Worm (Caenorhabditis elegans) whole organism, young adult: ENCODE measurements around the gene srz-24.
A peak's percentile ranks its signal among the peaks of the same experiment; 100 is the strongest.

ENCODE experiments used
- B0019.2 ChIP-seq: fragments of 200-800 bp; sonication (Bioruptor generic); conservative IDR thresholded peaks from 2 replicates; pipeline ENCODE4 v1.3.6; 2022; ENCODE audit warnings: missing genetic modification reagents, missing genetic modification characterization, missing compliant biosample characterization
- C17E4.6 ChIP-seq: fragments of 200-800 bp; sonication (Bioruptor generic); IDR thresholded peaks from 2 replicates; pipeline ENCODE4 v1.3.6; 2022; ENCODE audit warnings: missing genetic modification reagents, missing genetic modification characterization, missing compliant biosample characterization
- F10E7.11 ChIP-seq: sonication (generic microtip); optimal IDR thresholded peaks from 2 replicates; lab custom pipeline; 2017; ENCODE audit warnings: mild to moderate bottlenecking, missing genetic modification characterization, moderate library complexity, missing compliant biosample characterization
- F22D6.2 ChIP-seq: sonication (generic microtip); optimal IDR thresholded peaks from 2 replicates; lab custom pipeline; 2016; ENCODE audit warnings: mild to moderate bottlenecking, missing genetic modification characterization, missing compliant biosample characterization
- F55B11.4 ChIP-seq: sonication (generic microtip); optimal IDR thresholded peaks from 2 replicates; lab custom pipeline; 2016; ENCODE audit warnings: missing compliant biosample characterization, missing genetic modification characterization, borderline replicate concordance; ENCODE audit not compliant: insufficient read depth
- F57A8.1 ChIP-seq: fragments of 200-800 bp; sonication (Bioruptor generic); optimal IDR thresholded peaks from 2 replicates; lab custom pipeline; 2018; ENCODE audit warnings: mild to moderate bottlenecking, missing genetic modification characterization, moderate library complexity, missing compliant biosample characterization
- T07F8.4 ChIP-seq: sonication (generic microtip); optimal IDR thresholded peaks from 2 replicates; lab custom pipeline; 2016; ENCODE audit warnings: mild to moderate bottlenecking, missing genetic modification characterization, moderate library complexity, missing compliant biosample characterization
- Y53G8AR.9 ChIP-seq: fragments of 200-800 bp; sonication (Bioruptor generic); conservative IDR thresholded peaks from 2 replicates; pipeline ENCODE4 v1.3.6; 2022; ENCODE audit warnings: missing genetic modification reagents, missing genetic modification characterization, missing compliant biosample characterization
- ZK185.1 ChIP-seq: sonication (generic microtip); optimal IDR thresholded peaks from 2 replicates; lab custom pipeline; 2016; ENCODE audit warnings: mild to moderate bottlenecking, missing genetic modification characterization, missing compliant biosample characterization; ENCODE audit not compliant: poor library complexity, severe bottlenecking
- akir-1 ChIP-seq: fragments of 200-800 bp; sonication (Bioruptor generic); optimal IDR thresholded peaks from 2 replicates; lab custom pipeline; 2018; ENCODE audit warnings: mild to moderate bottlenecking, missing genetic modification characterization, moderate library complexity, missing compliant biosample characterization
- aptf-3 ChIP-seq: fragments of 200-800 bp; sonication (Bioruptor generic); IDR thresholded peaks from 2 replicates; pipeline ENCODE4 v1.3.6; 2022; ENCODE audit warnings: missing genetic modification characterization, missing compliant biosample characterization
- atf-7 ChIP-seq: sonication (generic microtip); optimal IDR thresholded peaks from 2 replicates; lab custom pipeline; 2017; ENCODE audit warnings: mild to moderate bottlenecking, missing genetic modification characterization, missing compliant biosample characterization
- bed-2 ChIP-seq: fragments of 200-800 bp; sonication (Bioruptor generic); IDR thresholded peaks from 2 replicates; pipeline ENCODE4 v1.3.6; 2022; ENCODE audit warnings: missing genetic modification reagents, missing genetic modification characterization, missing compliant biosample characterization
- ccch-3 ChIP-seq: fragments of 200-800 bp; sonication (Bioruptor generic); optimal IDR thresholded peaks from 2 replicates; lab custom pipeline; 2018; ENCODE audit warnings: mild to moderate bottlenecking, missing genetic modification characterization, missing compliant biosample characterization
- cebp-1 ChIP-seq, 2 experiments: fragments of 200-800 bp in 1 of 2; sonication (Bioruptor generic) in 1 of 2; sonication (generic microtip) in 1 of 2; IDR thresholded peaks in 1 of 2; optimal IDR thresholded peaks in 1 of 2; 2 replicates each; pipeline versions ENCODE4 v1.3.6 to Lab custom; 2017 to 2022; ENCODE audit warnings: missing compliant biosample characterization in 2 of 2, missing genetic modification characterization in 2 of 2, mild to moderate bottlenecking in 1 of 2, missing genetic modification reagents in 1 of 2, moderate library complexity in 1 of 2
- ceh-40 ChIP-seq: fragments of 200-800 bp; sonication (Bioruptor generic); IDR thresholded peaks from 2 replicates; pipeline ENCODE4 v1.3.6; 2022; ENCODE audit warnings: missing genetic modification characterization, missing compliant biosample characterization
- egrh-3 ChIP-seq: fragments of 200-800 bp; sonication (Bioruptor generic); IDR thresholded peaks from 2 replicates; pipeline ENCODE4 v1.3.6; 2022; ENCODE audit warnings: missing genetic modification reagents, missing genetic modification characterization, missing compliant biosample characterization
- him-1 ChIP-seq: sonication (generic microtip); optimal IDR thresholded peaks from 2 replicates; lab custom pipeline; 2016; ENCODE audit warnings: missing genotype, missing genetic modification reagents, missing genetic modification characterization, missing compliant biosample characterization
- hmg-20 ChIP-seq: fragments of 200-800 bp; sonication (Bioruptor generic); IDR thresholded peaks from 2 replicates; pipeline ENCODE4 v1.3.6; 2022; ENCODE audit warnings: missing genetic modification reagents, missing genetic modification characterization, missing compliant biosample characterization
- hrde-1 ChIP-seq: sonication (generic microtip); optimal IDR thresholded peaks from 2 replicates; lab custom pipeline; 2016; ENCODE audit warnings: missing genetic modification characterization, mild to moderate bottlenecking, missing compliant biosample characterization, moderate library complexity, missing genotype, missing genetic modification reagents, borderline replicate concordance
- lag-1 ChIP-seq: fragments of 200-800 bp; sonication (Bioruptor generic); IDR thresholded peaks from 2 replicates; pipeline ENCODE4 v1.3.6; 2022; ENCODE audit warnings: missing genetic modification reagents, missing genetic modification characterization, missing compliant biosample characterization
- mxl-1 ChIP-seq: sonication (generic microtip); optimal IDR thresholded peaks from 2 replicates; lab custom pipeline; 2016; ENCODE audit warnings: missing genetic modification characterization, missing compliant biosample characterization
- pbrm-1 ChIP-seq: fragments of 200-800 bp; sonication (Bioruptor generic); IDR thresholded peaks from 2 replicates; pipeline ENCODE4 v1.3.6; 2022; ENCODE audit warnings: missing genetic modification reagents, missing genetic modification characterization, missing compliant biosample characterization
- pha-4 ChIP-seq: fragments of 150-350 bp; sonication (generic microtip); optimal IDR thresholded peaks from 2 replicates; lab custom pipeline; 2014; ENCODE audit warnings: missing biosample characterization, missing genetic modification reagents, missing genetic modification characterization
- rpc-1 ChIP-seq, 2 experiments: fragments of 150-350 bp in 1 of 2; sonication (generic microtip) in 1 of 2; optimal IDR thresholded peaks; 2 replicates each; lab custom pipeline; 2014 to 2018; ENCODE audit warnings: missing biosample characterization in 1 of 2, missing genetic modification characterization in 1 of 2, missing genetic modification reagents in 1 of 2, missing genotype in 1 of 2
- sdz-38 ChIP-seq: sonication (generic microtip); optimal IDR thresholded peaks from 2 replicates; lab custom pipeline; 2016; ENCODE audit warnings: missing genotype, missing genetic modification characterization, missing compliant biosample characterization
- tbp1 ChIP-seq: fragments of 200-800 bp; sonication (Bioruptor generic); optimal IDR thresholded peaks from 2 replicates; lab custom pipeline; 2018; ENCODE audit warnings: mild to moderate bottlenecking, missing genetic modification characterization, missing compliant biosample characterization
- unc-130 ChIP-seq: sonication (generic microtip); optimal IDR thresholded peaks from 2 replicates; lab custom pipeline; 2016; ENCODE audit warnings: missing genetic modification reagents, missing genetic modification characterization, missing compliant biosample characterization
- xnd-1 ChIP-seq: sonication (generic microtip); optimal IDR thresholded peaks from 2 replicates; lab custom pipeline; 2016; ENCODE audit warnings: missing genotype, missing genetic modification reagents, missing genetic modification characterization, missing compliant biosample characterization
- ztf-6 ChIP-seq: fragments of 200-800 bp; sonication (Bioruptor generic); IDR thresholded peaks from 2 replicates; pipeline ENCODE4 v1.3.6; 2022; ENCODE audit warnings: missing genetic modification reagents, missing genetic modification characterization, missing compliant biosample characterization

The srz-24 gene

DNA sequence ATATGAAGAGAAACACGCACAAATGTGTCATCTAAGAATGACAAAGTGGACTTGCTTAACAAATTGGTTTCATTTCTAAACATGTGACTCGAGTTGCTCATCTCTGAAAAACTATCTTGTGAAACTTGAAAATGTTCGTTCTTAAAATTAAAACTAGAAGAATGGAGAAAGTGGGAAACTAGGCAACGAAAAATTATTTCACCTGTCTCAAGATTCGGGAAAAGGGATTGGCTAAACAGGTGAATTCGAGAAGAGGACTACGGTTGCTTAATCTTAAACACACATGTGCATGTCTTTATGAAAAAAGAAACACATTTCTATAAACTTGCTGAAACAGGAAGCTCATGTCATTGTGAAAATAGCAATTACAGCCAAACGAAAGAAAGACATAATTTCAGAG lies at the start of gene srz-24:
Gene srz-24 (minus strand): TSS at position 101 of the 400 bp plus-strand sequence.
- no peak for TF ChIP-seq him-1 (tag; lab: Kevin White, UChicago)
- no peak for TF ChIP-seq hmg-20
- TF ChIP-seq F57A8.1 (GFP tag; lab: Kevin White, UChicago) = no peak
- no peak for TF ChIP-seq F22D6.2 (tag; lab: Kevin White, UChicago)
- no peak for TF ChIP-seq tbp1
- TF ChIP-seq F55B11.4 (tag; lab: Kevin White, UChicago) = no peak
- TF ChIP-seq pbrm-1 = no peak
- no peak for TF ChIP-seq ccch-3
- TF ChIP-seq aptf-3 (GFP tag; lab: Robert Waterston, UW) = no peak
- no peak for TF ChIP-seq pha-4 (tag; lab: Kevin White, UChicago)
- TF ChIP-seq hrde-1 (tag; lab: Kevin White, UChicago) = no peak
- TF ChIP-seq akir-1 (GFP tag; lab: Kevin White, UChicago) = no peak

DNA sequence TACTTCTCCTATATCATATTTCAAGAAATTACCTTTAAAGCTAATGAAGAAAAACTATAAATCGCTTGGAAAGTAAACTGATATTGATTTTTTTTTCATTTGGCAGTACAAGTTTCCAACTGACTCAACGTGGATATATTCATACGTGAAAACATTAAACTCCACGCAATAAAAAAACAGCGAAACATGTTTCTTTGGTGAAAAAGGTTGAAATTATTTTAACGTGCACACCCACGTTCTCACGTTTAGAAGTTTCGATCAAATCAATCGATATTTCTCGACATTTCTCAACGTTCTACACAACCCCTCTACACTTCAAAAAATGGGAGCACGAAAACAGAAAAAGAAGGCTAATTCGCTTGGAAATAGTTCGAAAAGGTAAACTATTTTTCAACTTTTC lies 48.1 kb upstream of the srz-24 start, which contains the start of the genes best-6 and C09B9.2:
Gene best-6 (minus strand): TSS at position 101 of the 400 bp plus-strand sequence.
Gene C09B9.2 (plus strand): TSS at position 314 of the 400 bp plus-strand sequence.
- no peak for TF ChIP-seq F55B11.4 (tag; lab: Kevin White, UChicago)
- no peak for TF ChIP-seq bed-2
- TF ChIP-seq C17E4.6 = no peak
- no peak for TF ChIP-seq ceh-40
- TF ChIP-seq ztf-6 (GFP tag; lab: Robert Waterston, UW) = no peak
- no peak for TF ChIP-seq F10E7.11 (tag; lab: Kevin White, UChicago)
- TF ChIP-seq mxl-1 (tag; lab: Kevin White, UChicago) = no peak
- no peak for TF ChIP-seq atf-7 (tag; lab: Kevin White, UChicago)
- TF ChIP-seq cebp-1 (GFP tag; IDR thresholded peaks at IDR 0.05; lab: Robert Waterston, UW) = no peak
- TF ChIP-seq cebp-1 (tag; optimal IDR thresholded peaks at IDR 0.05; lab: Kevin White, UChicago) = no peak
- no peak for TF ChIP-seq rpc-1 (optimal IDR thresholded peaks at IDR 0.05; lab: Kevin White, UChicago)
- no peak for TF ChIP-seq rpc-1 (tag; optimal IDR thresholded peaks at IDR 0.05; lab: Kevin White, UChicago)

DNA sequence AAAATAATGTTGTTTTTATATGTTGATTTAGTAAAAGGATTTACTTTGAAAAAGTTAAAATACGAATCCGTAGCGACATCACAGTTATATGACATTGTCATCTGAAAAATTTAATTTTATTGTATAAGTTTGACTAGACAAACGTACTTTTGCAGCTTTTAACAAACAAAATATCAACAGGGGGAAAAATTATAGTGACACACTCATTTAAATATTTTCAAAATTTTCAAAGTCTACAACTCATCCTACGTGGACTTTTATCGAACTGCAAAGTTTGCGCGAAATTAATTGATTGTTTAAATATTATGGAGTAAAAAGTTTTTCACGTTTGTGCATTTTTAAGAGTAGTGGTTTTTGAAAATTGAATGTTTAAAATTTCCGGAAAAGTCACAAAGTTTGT lies 44.7 kb upstream of the srz-24 start, which contains the start of gene C09B9.85:
Gene C09B9.85 (minus strand): TSS at position 101 of the 400 bp plus-strand sequence.
- TF ChIP-seq lag-1 (GFP tag; lab: Robert Waterston, UW) (no peak), ZK185.1 (tag; lab: Kevin White, UChicago) (no peak), him-1 (tag; lab: Kevin White, UChicago) (no peak), rpc-1 (optimal IDR thresholded peaks at IDR 0.05; lab: Kevin White, UChicago) (no peak), rpc-1 (tag; optimal IDR thresholded peaks at IDR 0.05; lab: Kevin White, UChicago) (no peak), sdz-38 (tag; lab: Kevin White, UChicago) (no peak), xnd-1 (no peak), pha-4 (tag; lab: Kevin White, UChicago) (no peak), T07F8.4 (tag; lab: Kevin White, UChicago) (no peak)

DNA sequence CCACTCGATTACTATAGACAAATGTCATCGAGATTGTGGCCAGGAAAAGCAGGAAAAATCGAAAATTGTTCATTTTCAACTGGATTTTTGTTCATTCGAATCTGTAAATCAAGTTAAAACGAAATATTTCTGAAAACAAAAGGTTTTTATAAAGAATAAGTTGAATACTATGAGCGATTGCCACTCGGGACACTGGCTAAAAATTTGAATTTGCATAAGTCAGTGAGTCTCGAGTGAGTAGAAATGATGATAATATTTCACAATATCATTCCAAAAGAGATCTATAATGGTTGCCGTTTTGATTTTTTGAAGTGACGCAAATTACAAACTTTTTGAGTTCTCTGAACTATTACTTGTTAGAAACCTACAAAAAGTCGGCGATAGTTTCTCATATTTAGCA lies 39.6 kb upstream of the srz-24 start, which contains the start of gene T28H11.8:
Gene T28H11.8 (minus strand): TSS at position 101 of the 400 bp plus-strand sequence.
- TF ChIP-seq ceh-40 (no peak), B0019.2 (GFP tag; lab: Robert Waterston, UW) (no peak), Y53G8AR.9 (GFP tag; lab: Robert Waterston, UW) (no peak), unc-130 (GFP tag; lab: Kevin White, UChicago) (no peak), hmg-20 (no peak)
- TF ChIP-seq, all 124 proteins: peak for 0

DNA sequence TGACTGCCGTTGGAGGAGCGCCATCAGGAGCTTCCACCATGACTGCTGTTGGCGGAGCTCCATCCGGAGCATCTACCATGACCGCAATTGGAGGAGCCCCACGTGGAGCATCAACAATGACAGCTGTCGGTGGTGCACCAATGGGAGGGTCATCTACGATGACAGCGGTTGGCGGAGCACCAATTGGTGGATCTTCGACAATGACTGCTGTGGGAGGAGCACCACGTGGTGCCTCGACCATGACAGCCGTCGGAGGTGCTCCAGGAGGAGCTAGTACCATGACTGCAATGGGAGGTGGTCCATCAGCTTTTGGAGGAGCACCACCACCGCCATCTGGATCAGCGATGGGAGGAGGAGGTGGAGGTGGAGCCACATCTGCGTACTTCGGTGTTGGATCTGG lies 36.1 kb upstream of the srz-24 start, which contains the start of gene T28H11.7:
Gene T28H11.7 (minus strand): TSS at position 101 of the 400 bp plus-strand sequence.
- TF ChIP-seq egrh-3 (GFP tag; lab: Robert Waterston, UW) = peak; percentile 49; the same call in 1 of the 2 replicates
